Fruit fly (Drosophila melanogaster): ENCODE measurements around the gene Taf10b.

Taf10b gene

dm6 chr2L:2754437-2755322 lies 13.0 kb downstream of the Taf10b start (continued):
- peak; percentile 82 for TF ChIP-seq HLHmδ (GFP tag; optimal IDR thresholded peaks at IDR 0.05)
- no peak for TF ChIP-seq Rfx (GFP tag; IDR thresholded peaks at IDR 0.05)
- peak; percentile 86 for TF ChIP-seq phol (tag; optimal IDR thresholded peaks at IDR 0.05)
- TF ChIP-seq CG10979 (tag; optimal IDR thresholded peaks at IDR 0.05): peak; percentile 72
- TF ChIP-seq zf30C (GFP tag; optimal IDR thresholded peaks at IDR 0.05): no peak
- no peak for TF ChIP-seq Lpt (GFP tag; optimal IDR thresholded peaks at IDR 0.05)
- TF ChIP-seq amos (GFP tag; IDR thresholded peaks at IDR 0.05; ENCODE audit: partially characterized antibody): no peak
- TF ChIP-seq dpn (GFP tag; optimal IDR thresholded peaks at IDR 0.05): peak; percentile 74 to 78
- TF ChIP-seq Blimp-1 (GFP tag; optimal IDR thresholded peaks at IDR 0.05): peak; percentile 85
- TF ChIP-seq chn (GFP tag; optimal IDR thresholded peaks at IDR 0.05): peak; percentile 49
- peak; percentile 91 for TF ChIP-seq CG15601 (tag; optimal IDR thresholded peaks at IDR 0.05)
- peak; percentile 62 for TF ChIP-seq CG12769 (tag; optimal IDR thresholded peaks at IDR 0.05)
- TF ChIP-seq CG2875 (GFP tag; optimal IDR thresholded peaks at IDR 0.05): peak; percentile 76
- TF ChIP-seq MBD-R2 (GFP tag; IDR thresholded peaks at IDR 0.05): no peak
- TF ChIP-seq scrt (GFP tag; optimal IDR thresholded peaks at IDR 0.05): peak; percentile 76
- TF ChIP-seq CG16779 (GFP tag; IDR thresholded peaks at IDR 0.05): no peak
- TF ChIP-seq CG17568 (GFP tag; optimal IDR thresholded peaks at IDR 0.05): peak; percentile 85
- TF ChIP-seq CrebB (tag; optimal IDR thresholded peaks at IDR 0.05): peak; percentile 79
- peak; percentile 75 for TF ChIP-seq sima (GFP tag; optimal IDR thresholded peaks at IDR 0.05)
- TF ChIP-seq eyg (GFP tag; optimal IDR thresholded peaks at IDR 0.05): peak; percentile 31
- TF ChIP-seq zen (tag; optimal IDR thresholded peaks at IDR 0.05): peak; percentile 34
- TF ChIP-seq TFAM (GFP tag; optimal IDR thresholded peaks at IDR 0.05): peak; percentile 65
- no peak for TF ChIP-seq CG15073 (GFP tag; optimal IDR thresholded peaks at IDR 0.05)
- TF ChIP-seq pita (GFP tag; optimal IDR thresholded peaks at IDR 0.05): no peak
- TF ChIP-seq insv (GFP tag; optimal IDR thresholded peaks at IDR 0.05): peak in 1 of 2 experiments; percentile 18
- peak; percentile 79 for TF ChIP-seq pho (GFP tag; optimal IDR thresholded peaks at IDR 0.05)
- no peak for TF ChIP-seq dan (GFP tag; IDR thresholded peaks at IDR 0.05)
- TF ChIP-seq Nf-YA (GFP tag; IDR thresholded peaks at IDR 0.05): no peak
- TF ChIP-seq CG17328 (GFP tag; IDR thresholded peaks at IDR 0.05): no peak
- TF ChIP-seq CG42726 (GFP tag; IDR thresholded peaks at IDR 0.05; ENCODE audit: partially characterized antibody): no peak
- TF ChIP-seq Mad (GFP tag; optimal IDR thresholded peaks at IDR 0.05): peak; percentile 42
- TF ChIP-seq exex (tag; optimal IDR thresholded peaks at IDR 0.05): peak; percentile 34
- TF ChIP-seq CG4820 (GFP tag; optimal IDR thresholded peaks at IDR 0.05): peak; percentile 65
- TF ChIP-seq aop (GFP tag; IDR thresholded peaks at IDR 0.05): no peak
- peak; percentile 68 for TF ChIP-seq CG13123 (GFP tag; optimal IDR thresholded peaks at IDR 0.05)
- no peak for TF ChIP-seq Ptx1 (GFP tag; IDR thresholded peaks at IDR 0.05)
- TF ChIP-seq ham (GFP tag; IDR thresholded peaks at IDR 0.05): no peak
- TF ChIP-seq corto (GFP tag; optimal IDR thresholded peaks at IDR 0.05): no peak
- TF ChIP-seq ara (GFP tag; IDR thresholded peaks at IDR 0.05): no peak
- TF ChIP-seq ab (GFP tag; optimal IDR thresholded peaks at IDR 0.05): no peak
- no peak for TF ChIP-seq toy (GFP tag; IDR thresholded peaks at IDR 0.05)
- TF ChIP-seq Bgb (GFP tag; IDR thresholded peaks at IDR 0.05; ENCODE audit: partially characterized antibody): no peak
- no peak for TF ChIP-seq GATAe (GFP tag; conservative IDR thresholded peaks at IDR 0.05)
- no peak for TF ChIP-seq fd102C (GFP tag; optimal IDR thresholded peaks at IDR 0.05)
- TF ChIP-seq Neu2 (GFP tag; optimal IDR thresholded peaks at IDR 0.05; ENCODE audit: borderline replicate concordance): peak; percentile 29
- no peak for TF ChIP-seq CG11085 (GFP tag; IDR thresholded peaks at IDR 0.05)
- no peak for TF ChIP-seq lmd (GFP tag; IDR thresholded peaks at IDR 0.05)
- no peak for TF ChIP-seq otp (GFP tag; IDR thresholded peaks at IDR 0.05)
- TF ChIP-seq CG15696 (tag; optimal IDR thresholded peaks at IDR 0.05): peak; percentile 66

Data from whole organism, embryonic.